Fruit fly (Drosophila melanogaster) whole organism, embryonic: ENCODE measurements around the gene ago.

Experiments
- Adf1 ChIP-seq: fragments of 200-800 bp; sonication (Bioruptor generic); IDR thresholded peaks from 2 replicates; pipeline ENCODE4 v1.3.6; 2022; ENCODE audit warnings: missing biosample characterization, missing genetic modification characterization
- Atf-2 ChIP-seq: fragments of 200-800 bp; sonication (Bioruptor generic); optimal IDR thresholded peaks from 2 replicates; lab custom pipeline; 2016; ENCODE audit warnings: missing biosample characterization, missing genetic modification characterization
- BtbVII ChIP-seq: fragments of 200-800 bp; sonication (Bioruptor generic); optimal IDR thresholded peaks from 3 replicates; lab custom pipeline; 2017; ENCODE audit warnings: missing biosample characterization, mild to moderate bottlenecking, missing genetic modification characterization
- C15 ChIP-seq: fragments of 200-800 bp; sonication (Bioruptor generic); IDR thresholded peaks from 3 replicates; pipeline ENCODE4 v1.3.6; 2022; ENCODE audit warnings: missing biosample characterization, missing genetic modification characterization
- CG11398 ChIP-seq: fragments of 200-800 bp; sonication (Bioruptor generic); optimal IDR thresholded peaks from 2 replicates; lab custom pipeline; 2016; ENCODE audit warnings: missing biosample characterization, missing genetic modification characterization
- CG11695 ChIP-seq: fragments of 200-800 bp; sonication (Bioruptor generic); IDR thresholded peaks from 3 replicates; pipeline ENCODE4 v1.3.6; 2022; ENCODE audit warnings: missing biosample characterization, missing genetic modification characterization
- CG13424 ChIP-seq: fragments of 200-800 bp; sonication (Bioruptor generic); optimal IDR thresholded peaks from 2 replicates; lab custom pipeline; 2019; ENCODE audit warnings: missing biosample characterization, mild to moderate bottlenecking, missing genetic modification characterization, moderate library complexity
- CG13624 ChIP-seq: fragments of 200-800 bp; sonication (Bioruptor generic); optimal IDR thresholded peaks from 2 replicates; lab custom pipeline; 2016; ENCODE audit warnings: missing biosample characterization, missing genetic modification characterization
- CG13775 ChIP-seq: fragments of 200-800 bp; sonication (Bioruptor generic); optimal IDR thresholded peaks from 3 replicates; lab custom pipeline; 2017; ENCODE audit warnings: missing biosample characterization, mild to moderate bottlenecking, missing genetic modification characterization
- CG14441 ChIP-seq: fragments of 200-800 bp; sonication (Bioruptor generic); IDR thresholded peaks from 2 replicates; pipeline ENCODE4 v1.3.6; 2022; ENCODE audit warnings: missing biosample characterization, missing genetic modification characterization
- CG14860 ChIP-seq: fragments of 200-800 bp; sonication (Bioruptor generic); IDR thresholded peaks from 3 replicates; pipeline ENCODE4 v1.3.6; 2022; ENCODE audit warnings: missing biosample characterization, missing genetic modification characterization; ENCODE audit not compliant: partially characterized antibody
- CG15269 ChIP-seq: fragments of 200-800 bp; sonication (Bioruptor generic); optimal IDR thresholded peaks from 2 replicates; lab custom pipeline; 2018; ENCODE audit warnings: missing biosample characterization, mild to moderate bottlenecking, missing genetic modification characterization, moderate library complexity
- CG16779 ChIP-seq: fragments of 200-800 bp; sonication (Bioruptor generic); IDR thresholded peaks from 2 replicates; pipeline ENCODE4 v1.3.6; 2022; ENCODE audit warnings: missing biosample characterization, missing genetic modification characterization
- CG16815 ChIP-seq: fragments of 200-800 bp; sonication (Bioruptor generic); optimal IDR thresholded peaks from 3 replicates; lab custom pipeline; 2017; ENCODE audit warnings: missing biosample characterization, mild to moderate bottlenecking, missing genetic modification characterization
- CG18262 ChIP-seq: fragments of 200-800 bp; optimal IDR thresholded peaks from 3 replicates; lab custom pipeline; 2019; ENCODE audit warnings: missing biosample characterization, mild to moderate bottlenecking, missing genetic modification characterization, moderate library complexity
- CG18599 ChIP-seq: fragments of 200-800 bp; sonication (Bioruptor generic); optimal IDR thresholded peaks from 3 replicates; lab custom pipeline; 2017; ENCODE audit warnings: missing biosample characterization, missing genetic modification characterization, mild to moderate bottlenecking, moderate library complexity, missing genetic modification reagents
- CG2120 ChIP-seq: fragments of 200-800 bp; sonication (Bioruptor generic); optimal IDR thresholded peaks from 3 replicates; lab custom pipeline; 2016; ENCODE audit warnings: missing biosample characterization, missing genetic modification characterization
- CG31388 ChIP-seq: fragments of 200-800 bp; sonication (Bioruptor generic); optimal IDR thresholded peaks from 2 replicates; lab custom pipeline; 2016; ENCODE audit warnings: missing biosample characterization, missing genetic modification characterization
- CG4328 ChIP-seq: fragments of 200-800 bp; sonication (Bioruptor generic); optimal IDR thresholded peaks from 3 replicates; lab custom pipeline; 2017; ENCODE audit warnings: missing biosample characterization, missing genetic modification reagents, missing genetic modification characterization
- CG6175 ChIP-seq: fragments of 200-800 bp; sonication (Bioruptor generic); IDR thresholded peaks from 3 replicates; pipeline ENCODE4 v1.3.6; 2022; ENCODE audit warnings: missing biosample characterization, missing genetic modification characterization
- CG7357 ChIP-seq: fragments of 200-800 bp; sonication (Bioruptor generic); IDR thresholded peaks from 3 replicates; pipeline ENCODE4 v1.3.6; 2022; ENCODE audit warnings: missing biosample characterization, missing genetic modification characterization
- CG8290 ChIP-seq, 3 experiments: fragments of 200-800 bp; sonication (Bioruptor generic); optimal IDR thresholded peaks; 2 replicates each; lab custom pipeline; 2016 to 2019; ENCODE audit warnings: missing biosample characterization in 3 of 3, missing genetic modification characterization in 3 of 3, mild to moderate bottlenecking in 2 of 3, moderate library complexity in 1 of 3
- CG8944 ChIP-seq: fragments of 200-800 bp; sonication (Bioruptor generic); optimal IDR thresholded peaks from 3 replicates; lab custom pipeline; 2016; ENCODE audit warnings: missing biosample characterization, missing genetic modification characterization
- D19B ChIP-seq: fragments of 200-800 bp; sonication (Bioruptor generic); optimal IDR thresholded peaks from 2 replicates; lab custom pipeline; 2017; ENCODE audit warnings: missing biosample characterization, mild to moderate bottlenecking, missing genetic modification characterization
- Eip74EF ChIP-seq, 2 experiments: fragments of 200-800 bp in 1 of 2; fragments of >200 bp in 1 of 2; sonication (Bioruptor generic) in 1 of 2; optimal IDR thresholded peaks; 2 replicates each; lab custom pipeline; 2017 to 2019; ENCODE audit warnings: missing biosample characterization in 2 of 2, missing genetic modification characterization in 2 of 2, mild to moderate bottlenecking in 1 of 2, moderate library complexity in 1 of 2
- Fer2 ChIP-seq: fragments of 200-800 bp; sonication (Bioruptor generic); optimal IDR thresholded peaks from 2 replicates; lab custom pipeline; 2018; ENCODE audit warnings: missing biosample characterization, mild to moderate bottlenecking, missing genetic modification characterization, moderate library complexity
- GATAe ChIP-seq: fragments of 200-800 bp; sonication (Bioruptor generic); conservative IDR thresholded peaks from 2 replicates; pipeline ENCODE4 v1.3.6; 2022; ENCODE audit warnings: missing biosample characterization, missing genetic modification characterization
- Gsc ChIP-seq: fragments of 200-800 bp; sonication (Bioruptor generic); IDR thresholded peaks from 2 replicates; pipeline ENCODE4 v1.3.6; 2022; ENCODE audit warnings: missing biosample characterization, missing genetic modification characterization
- Gug ChIP-seq: fragments of 200-800 bp; sonication (Bioruptor generic); IDR thresholded peaks from 4 replicates; pipeline ENCODE4 v1.3.6; 2022; ENCODE audit warnings: missing biosample characterization, missing genetic modification characterization
- Hey ChIP-seq: fragments of 200-800 bp; sonication (Bioruptor generic); optimal IDR thresholded peaks from 3 replicates; lab custom pipeline; 2018; ENCODE audit warnings: missing biosample characterization, mild to moderate bottlenecking, missing genetic modification characterization
- MBD-R2 ChIP-seq: fragments of 200-800 bp; sonication (Bioruptor generic); IDR thresholded peaks from 2 replicates; pipeline ENCODE4 v1.3.6; 2022; ENCODE audit warnings: missing biosample characterization, missing genetic modification characterization
- Nf-YC ChIP-seq: fragments of 200-800 bp; optimal IDR thresholded peaks from 3 replicates; lab custom pipeline; 2019; ENCODE audit warnings: missing biosample characterization, mild to moderate bottlenecking, missing genetic modification characterization, moderate library complexity
- Rfx ChIP-seq: fragments of 200-800 bp; sonication (Bioruptor generic); IDR thresholded peaks from 2 replicates; pipeline ENCODE4 v1.3.6; 2022; ENCODE audit warnings: missing biosample characterization, missing genetic modification characterization
- YL-1 ChIP-seq: fragments of 200-800 bp; sonication (Bioruptor generic); optimal IDR thresholded peaks from 3 replicates; lab custom pipeline; 2017; ENCODE audit warnings: missing biosample characterization, mild to moderate bottlenecking, missing genetic modification characterization
- aop ChIP-seq: fragments of 200-800 bp; sonication (Bioruptor generic); IDR thresholded peaks from 2 replicates; pipeline ENCODE4 v1.3.6; 2022; ENCODE audit warnings: missing biosample characterization, missing genetic modification characterization
- az2 ChIP-seq: fragments of 200-800 bp; sonication (Bioruptor generic); optimal IDR thresholded peaks from 3 replicates; lab custom pipeline; 2016; ENCODE audit warnings: missing biosample characterization, missing genetic modification characterization
- chif ChIP-seq, 2 experiments: fragments of 200-800 bp; sonication (Bioruptor generic); optimal IDR thresholded peaks; 3 replicates each; lab custom pipeline; 2016; ENCODE audit warnings: missing biosample characterization in 2 of 2, missing genetic modification characterization in 2 of 2
- ci ChIP-seq: fragments of 200-800 bp; sonication (Bioruptor generic); IDR thresholded peaks from 3 replicates; pipeline ENCODE4 v1.3.6; 2022; ENCODE audit warnings: missing biosample characterization, missing genetic modification characterization
- gce ChIP-seq: fragments of 200-800 bp; sonication (Bioruptor generic); IDR thresholded peaks from 3 replicates; pipeline ENCODE4 v1.3.6; 2022; ENCODE audit warnings: missing biosample characterization, missing genetic modification characterization
- gt ChIP-seq: fragments of 200-800 bp; sonication (Bioruptor generic); IDR thresholded peaks from 2 replicates; pipeline ENCODE4 v1.3.6; 2022; ENCODE audit warnings: missing biosample characterization, missing genetic modification characterization
- hkb ChIP-seq, 2 experiments: fragments of 200-800 bp in 1 of 2; fragments of >200 bp in 1 of 2; sonication (Bioruptor generic) in 1 of 2; IDR thresholded peaks in 1 of 2; optimal IDR thresholded peaks in 1 of 2; 2 replicates each; pipeline versions ENCODE4 v1.3.6 to Lab custom; 2017 to 2022; ENCODE audit warnings: missing biosample characterization in 1 of 2, missing genetic modification characterization in 1 of 2
- jigr1 ChIP-seq: fragments of 200-800 bp; sonication (Bioruptor generic); IDR thresholded peaks from 3 replicates; pipeline ENCODE4 v1.3.6; 2022; ENCODE audit warnings: missing biosample characterization, missing genetic modification characterization
- klu ChIP-seq: fragments of 200-800 bp; sonication (Bioruptor generic); IDR thresholded peaks from 2 replicates; pipeline ENCODE4 v1.3.6; 2022; ENCODE audit warnings: missing biosample characterization, missing genetic modification characterization
- lola ChIP-seq, 3 experiments: fragments of >200 bp in 2 of 3; fragments of 200-800 bp in 1 of 3; sonication (Bioruptor generic) in 1 of 3; optimal IDR thresholded peaks; 2 replicates each; lab custom pipeline; 2017 to 2019; ENCODE audit warnings: missing biosample characterization in 3 of 3, missing genetic modification characterization in 3 of 3, mild to moderate bottlenecking in 1 of 3, moderate library complexity in 1 of 3
- mld ChIP-seq: fragments of 200-800 bp; sonication (Bioruptor generic); IDR thresholded peaks from 3 replicates; pipeline ENCODE4 v1.3.6; 2022; ENCODE audit warnings: missing biosample characterization, missing genetic modification characterization; ENCODE audit not compliant: partially characterized antibody
- nom ChIP-seq: fragments of 200-800 bp; sonication (Bioruptor generic); optimal IDR thresholded peaks from 2 replicates; lab custom pipeline; 2017; ENCODE audit warnings: missing biosample characterization, missing genetic modification characterization, mild to moderate bottlenecking, moderate library complexity, missing genetic modification reagents
- rib ChIP-seq: fragments of 200-800 bp; sonication (Bioruptor generic); IDR thresholded peaks from 2 replicates; pipeline ENCODE4 v1.3.6; 2022; ENCODE audit warnings: missing biosample characterization, missing genetic modification characterization
- twi ChIP-seq: fragments of 200-800 bp; optimal IDR thresholded peaks from 2 replicates; lab custom pipeline; 2019; ENCODE audit warnings: missing biosample characterization, mild to moderate bottlenecking, missing genetic modification characterization, moderate library complexity
- unpg ChIP-seq: fragments of 200-800 bp; sonication (Bioruptor generic); optimal IDR thresholded peaks from 3 replicates; lab custom pipeline; 2018; ENCODE audit warnings: missing biosample characterization, mild to moderate bottlenecking, missing genetic modification characterization, moderate library complexity
- vvl ChIP-seq: fragments of 200-800 bp; sonication (Bioruptor generic); IDR thresholded peaks from 2 replicates; pipeline ENCODE4 v1.3.6; 2022; ENCODE audit warnings: missing biosample characterization, missing genetic modification characterization
- zfh2 ChIP-seq: fragments of 200-800 bp; sonication (Bioruptor generic); optimal IDR thresholded peaks from 2 replicates; lab custom pipeline; 2016; ENCODE audit warnings: missing biosample characterization, missing genetic modification characterization

ago gene

DNA sequence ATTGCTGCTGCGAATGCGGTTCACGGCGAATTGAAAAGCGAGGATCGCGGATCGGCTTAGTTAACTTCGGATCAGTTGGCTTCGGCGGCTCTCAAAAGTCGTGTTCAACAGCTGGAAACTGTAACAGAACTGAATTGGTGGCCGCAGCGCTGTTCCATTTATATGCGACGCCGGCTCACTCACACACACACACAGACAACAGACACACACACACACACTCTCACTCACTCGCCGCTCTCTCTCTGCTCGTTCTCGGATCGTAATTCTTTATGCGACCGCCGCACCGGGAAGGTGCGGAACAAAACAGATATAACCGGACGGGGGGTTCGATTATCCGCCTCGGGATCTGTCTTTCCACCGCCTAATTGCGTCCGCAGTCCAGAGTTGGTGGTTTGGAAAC, 26.9 kb downstream of the ago start, which contains the start of gene CG46460 (continued):
- TF ChIP-seq CG7357 (no peak), gt (GFP tag; lab: Robert Waterston, UW) (no peak), CG15269 (no peak), zfh2 (no peak), CG31388 (GFP tag; lab: Kevin White, UChicago) (no peak), CG8290 (GFP tag; optimal IDR thresholded peaks at IDR 0.05; lab: Kevin White, UChicago) (peak; percentile 6), CG8290 (tag; optimal IDR thresholded peaks at IDR 0.05; lab: Kevin White, UChicago) (peak in 1 of 2 experiments; percentile 12), C15 (no peak), Rfx (GFP tag; lab: Robert Waterston, UW) (0 out of 2 replicates have a peak, but pooled peaks have one; percentile 12), CG13775 (GFP tag; lab: Kevin White, UChicago) (no peak), Atf-2 (GFP tag; lab: Kevin White, UChicago) (no peak), rib (GFP tag; lab: Robert Waterston, UW) (no peak), CG4328 (GFP tag; lab: Kevin White, UChicago) (no peak), unpg (GFP tag; lab: Kevin White, UChicago) (no peak), Gsc (no peak), D19B (GFP tag; lab: Kevin White, UChicago) (no peak), YL-1 (GFP tag; lab: Kevin White, UChicago) (no peak), lola (GFP tag; optimal IDR thresholded peaks at IDR 0.05; lab: Kevin White, UChicago) (no peak), mld (GFP tag; lab: Robert Waterston, UW) (no peak), jigr1 (no peak), Eip74EF (GFP tag; optimal IDR thresholded peaks at IDR 0.05; lab: Kevin White, UChicago) (no peak), CG14860 (GFP tag; lab: Robert Waterston, UW) (no peak), Nf-YC (peak; percentile 6), hkb (optimal IDR thresholded peaks at IDR 0.05; lab: Kevin White, UChicago) (no peak), hkb (GFP tag; IDR thresholded peaks at IDR 0.05; lab: Robert Waterston, UW) (0 out of 2 replicates have a peak, but pooled peaks have one; percentile 9), CG16815 (GFP tag; lab: Kevin White, UChicago) (no peak), CG11695 (GFP tag; lab: Robert Waterston, UW) (peak; percentile 92), chif (GFP tag; optimal IDR thresholded peaks at IDR 0.05; lab: Kevin White, UChicago) (no peak), CG11398 (GFP tag; lab: Kevin White, UChicago) (no peak), gce (GFP tag; lab: Robert Waterston, UW) (no peak), CG6175 (GFP tag; lab: Robert Waterston, UW) (no peak), Gug (GFP tag; lab: Robert Waterston, UW) (no peak; the same call in 3 of the 4 replicates), CG8944 (GFP tag; lab: Kevin White, UChicago) (no peak), GATAe (no peak), vvl (peak; percentile 41; the same call in 1 of the 2 replicates), CG18262 (tag; lab: Kevin White, UChicago) (no peak), nom (GFP tag; lab: Kevin White, UChicago) (peak; percentile 45), MBD-R2 (GFP tag; lab: Robert Waterston, UW) (no peak), Hey (no peak), az2 (GFP tag; lab: Kevin White, UChicago) (no peak), CG13424 (no peak), ci (GFP tag; lab: Robert Waterston, UW) (peak; percentile 64), Adf1 (GFP tag; lab: Robert Waterston, UW) (peak; percentile 58), twi (tag; lab: Kevin White, UChicago) (no peak), CG16779 (GFP tag; lab: Robert Waterston, UW) (no peak), CG2120 (no peak), Fer2 (no peak), CG13624 (no peak), aop (GFP tag; lab: Robert Waterston, UW) (no peak), klu (GFP tag; lab: Robert Waterston, UW) (no peak), CG14441 (GFP tag; lab: Robert Waterston, UW) (no peak), BtbVII (GFP tag; lab: Kevin White, UChicago) (no peak), CG18599 (no peak)
